Worm (Caenorhabditis elegans) whole organism, midembryonic: ENCODE data around the gene C18B2.3.
A peak's percentile ranks its signal among the peaks of the same experiment; 100 is the strongest.

ENCODE experiments used
- T22C8.4 ChIP-seq: fragments of 200-800 bp; sonication (Bioruptor generic); IDR thresholded peaks from 2 replicates; pipeline ENCODE4 v1.3.6; 2022; ENCODE audit warnings: missing genetic modification characterization, missing compliant biosample characterization
- cog-1 ChIP-seq: sonication (generic microtip); optimal IDR thresholded peaks from 2 replicates; lab custom pipeline; 2016; ENCODE audit warnings: missing genetic modification characterization, missing compliant biosample characterization
- flt-1 ChIP-seq: fragments of 200-800 bp; sonication (Bioruptor generic); IDR thresholded peaks from 2 replicates; pipeline ENCODE4 v1.3.6; 2022; ENCODE audit warnings: missing genetic modification characterization, missing compliant biosample characterization
- klf-2 ChIP-seq: fragments of 200-800 bp; sonication (Bioruptor generic); conservative IDR thresholded peaks from 2 replicates; pipeline ENCODE4 v1.3.6; 2022; ENCODE audit warnings: missing genetic modification reagents, missing genetic modification characterization, missing compliant biosample characterization
- med-1 ChIP-seq: sonication (generic microtip); optimal IDR thresholded peaks from 2 replicates; lab custom pipeline; 2017; ENCODE audit warnings: missing genetic modification characterization, mild to moderate bottlenecking, missing compliant biosample characterization, antibody characterized with exemption, missing genetic modification reagents; ENCODE audit not compliant: insufficient read depth
- ref-1 ChIP-seq: fragments of 200-800 bp; sonication (Bioruptor generic); conservative IDR thresholded peaks from 2 replicates; pipeline ENCODE4 v1.3.6; 2022; ENCODE audit warnings: missing genetic modification reagents, missing genetic modification characterization, missing compliant biosample characterization
- tab-1 ChIP-seq: fragments of 200-800 bp; sonication (Bioruptor generic); IDR thresholded peaks from 2 replicates; pipeline ENCODE4 v1.3.6; 2022; ENCODE audit warnings: missing genetic modification characterization, missing compliant biosample characterization
- ztf-23 ChIP-seq: fragments of 200-800 bp; sonication (Bioruptor generic); IDR thresholded peaks from 2 replicates; pipeline ENCODE4 v1.3.6; 2022; ENCODE audit warnings: missing genetic modification reagents, missing genetic modification characterization, missing compliant biosample characterization
- ztf-29 ChIP-seq: fragments of 200-800 bp; sonication (Bioruptor generic); IDR thresholded peaks from 2 replicates; pipeline ENCODE4 v1.3.6; 2022; ENCODE audit warnings: missing genetic modification reagents, missing genetic modification characterization, missing compliant biosample characterization

The C18B2.3 gene

DNA sequence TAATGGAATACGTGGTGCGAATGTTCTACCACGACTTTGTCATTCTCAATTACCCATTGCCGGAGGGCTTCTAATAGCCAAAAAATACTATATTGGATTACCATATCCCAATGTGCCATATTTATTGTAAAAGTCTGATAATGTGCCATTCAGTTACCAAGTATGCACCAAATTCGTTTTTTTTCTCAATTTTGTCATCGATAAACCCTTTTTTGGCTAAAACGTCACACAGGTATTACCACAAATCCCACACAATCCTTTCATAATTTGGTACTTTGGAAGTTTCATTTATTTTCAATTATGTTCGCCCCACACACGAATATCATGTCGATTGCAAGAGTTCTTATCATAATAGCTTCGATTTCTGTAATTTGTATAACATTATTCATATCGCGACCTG, 26.4 kb downstream of the C18B2.3 start, which contains the start of gene vep-2:
TSS of gene vep-2 (plus strand) at position 301 of the 400 bp plus-strand sequence.
- TF ChIP-seq ref-1 (GFP tag; lab: Robert Waterston, UW) (no peak), ztf-23 (no peak), tab-1 (GFP tag; lab: Robert Waterston, UW) (no peak), cog-1 (tag; lab: Kevin White, UChicago) (no peak), med-1 (GFP tag; lab: Kevin White, UChicago) (no peak)

DNA sequence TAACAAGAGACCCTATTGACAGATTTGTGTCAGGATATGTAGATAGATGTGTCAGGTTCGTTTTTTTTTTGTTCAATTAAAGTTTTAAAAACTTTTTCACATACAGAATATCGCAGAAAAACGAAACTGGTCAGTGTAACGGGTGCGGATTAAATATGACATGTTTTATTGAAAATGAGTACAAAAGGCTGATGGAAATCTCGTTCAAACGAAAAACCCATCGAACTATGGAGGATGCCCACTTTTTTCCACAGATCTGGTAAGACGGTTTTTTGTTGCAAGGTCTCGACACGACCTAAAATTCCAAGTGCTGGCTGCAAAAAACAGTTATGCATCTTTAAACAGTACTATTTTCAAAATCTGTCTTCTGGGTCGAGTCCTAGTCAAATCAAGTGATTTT, 28.5 kb downstream of the C18B2.3 start:
- no peak for TF ChIP-seq flt-1
- TF ChIP-seq T22C8.4 (GFP tag; lab: Robert Waterston, UW), result no peak
- no peak for TF ChIP-seq cog-1 (tag; lab: Kevin White, UChicago)
- no peak for TF ChIP-seq ref-1 (GFP tag; lab: Robert Waterston, UW)
- TF ChIP-seq ztf-29, result no peak
- TF ChIP-seq tab-1 (GFP tag; lab: Robert Waterston, UW), result no peak
- no peak for TF ChIP-seq ztf-23

DNA sequence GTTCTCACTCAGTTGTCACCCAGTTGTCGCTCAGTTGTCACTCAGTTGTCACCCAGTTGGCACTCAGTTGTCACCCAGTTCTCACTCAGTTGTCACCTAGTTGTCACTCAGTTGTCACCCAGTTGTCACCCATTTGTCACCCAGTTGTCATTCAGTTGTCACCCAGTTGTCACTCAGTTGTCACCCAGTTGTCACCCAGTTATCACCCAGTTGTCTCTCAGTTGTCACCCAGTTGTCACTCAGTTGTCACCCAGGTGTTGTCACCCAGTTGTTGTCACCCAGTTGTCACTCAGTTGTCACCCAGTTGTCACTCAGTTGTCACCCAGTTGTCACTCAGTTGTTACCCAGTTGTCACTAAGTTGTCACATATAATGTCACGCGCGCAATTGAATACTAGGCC, 29.9 kb downstream of the C18B2.3 start:
- TF ChIP-seq ref-1 (GFP tag; lab: Robert Waterston, UW) (peak; percentile 43; the same call in 1 of the 2 replicates), cog-1 (tag; lab: Kevin White, UChicago) (no peak), klf-2 (GFP tag; lab: Robert Waterston, UW) (0 out of 2 replicates have a peak, but pooled peaks have one; percentile 37), med-1 (GFP tag; lab: Kevin White, UChicago) (no peak), ztf-23 (peak; percentile 23; the same call in 1 of the 2 replicates), flt-1 (no peak), T22C8.4 (GFP tag; lab: Robert Waterston, UW) (no peak), ztf-29 (peak; percentile 49; the same call in 1 of the 2 replicates), tab-1 (GFP tag; lab: Robert Waterston, UW) (peak; percentile 77)

DNA sequence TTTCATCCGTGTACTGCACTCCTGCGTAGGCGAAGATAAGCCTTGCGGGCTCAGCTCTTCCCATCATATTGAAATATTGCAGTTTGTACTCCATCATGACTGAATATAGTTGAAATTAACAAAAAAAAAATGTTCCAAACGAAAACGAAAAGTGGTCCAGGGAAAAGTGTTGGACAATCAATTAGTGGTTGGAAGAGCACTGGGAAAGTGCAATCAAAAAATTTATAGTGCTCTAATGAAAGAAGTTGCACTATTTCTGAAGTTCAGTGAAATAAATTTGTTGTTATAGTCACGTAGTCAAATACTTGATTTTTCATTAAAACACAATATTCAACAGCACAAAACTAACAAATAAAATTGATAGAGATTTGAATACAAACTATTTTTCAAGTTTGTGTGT, 32.0 kb downstream of the C18B2.3 start, which contains the start of gene gst-11:
TSS of gene gst-11 (minus strand) at position 101 of the 400 bp plus-strand sequence.
- TF ChIP-seq cog-1 (tag; lab: Kevin White, UChicago) (no peak), klf-2 (GFP tag; lab: Robert Waterston, UW) (no peak), med-1 (GFP tag; lab: Kevin White, UChicago) (no peak), ref-1 (GFP tag; lab: Robert Waterston, UW) (no peak), T22C8.4 (GFP tag; lab: Robert Waterston, UW) (no peak), tab-1 (GFP tag; lab: Robert Waterston, UW) (no peak), flt-1 (no peak), ztf-29 (no peak), ztf-23 (no peak)

DNA sequence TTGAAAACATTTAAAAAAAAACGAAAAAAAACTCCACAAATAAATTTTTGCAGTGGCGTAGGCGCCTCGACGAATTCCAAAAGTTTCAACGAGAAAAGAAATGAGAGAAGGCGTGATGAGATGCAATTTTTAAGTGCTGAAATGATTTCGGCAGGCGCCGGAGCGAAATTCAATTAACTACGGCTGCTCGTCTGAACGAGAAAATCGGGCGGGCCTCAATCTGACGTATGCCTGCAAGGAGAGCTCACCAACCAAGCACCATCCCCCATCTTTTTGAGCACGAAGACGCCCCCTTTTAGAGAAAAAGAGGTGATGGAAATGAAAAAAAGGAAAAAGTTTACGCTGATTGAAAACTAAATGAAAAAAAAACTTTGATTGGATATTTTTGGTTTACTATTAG, 33.2 kb downstream of the C18B2.3 start:
- no peak for TF ChIP-seq tab-1 (GFP tag; lab: Robert Waterston, UW)
- TF ChIP-seq ref-1 (GFP tag; lab: Robert Waterston, UW), result no peak
- no peak for TF ChIP-seq klf-2 (GFP tag; lab: Robert Waterston, UW)
- TF ChIP-seq flt-1, result no peak
- no peak for TF ChIP-seq cog-1 (tag; lab: Kevin White, UChicago)
- no peak for TF ChIP-seq med-1 (GFP tag; lab: Kevin White, UChicago)

DNA sequence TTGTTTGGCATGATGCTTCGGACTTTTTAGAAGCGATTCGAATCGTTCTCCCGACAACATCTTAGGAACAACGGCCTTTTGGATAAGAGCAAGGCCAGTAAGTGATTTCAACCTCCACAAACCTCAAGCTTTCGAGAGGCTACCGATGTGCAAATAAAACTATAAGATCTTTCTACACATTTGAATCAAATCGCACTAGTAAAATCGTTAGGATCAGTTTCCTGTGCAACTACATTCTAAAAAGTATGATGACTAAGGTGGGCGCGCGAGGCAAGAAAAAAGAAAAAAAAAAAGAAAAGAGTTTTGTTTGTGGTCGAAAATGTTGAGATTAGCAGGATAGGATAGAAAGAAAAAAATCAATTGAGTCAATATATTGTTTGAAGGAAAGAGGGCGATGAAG, 43.2 kb downstream of the C18B2.3 start, which contains the start of gene tmem-24:
TSS of gene tmem-24 (minus strand) at position 101 of the 400 bp plus-strand sequence.
- no peak for TF ChIP-seq flt-1
- TF ChIP-seq ref-1 (GFP tag; lab: Robert Waterston, UW), result no peak
- no peak for TF ChIP-seq klf-2 (GFP tag; lab: Robert Waterston, UW)
- TF ChIP-seq tab-1 (GFP tag; lab: Robert Waterston, UW), result no peak
- no peak for TF ChIP-seq ztf-29
- TF ChIP-seq med-1 (GFP tag; lab: Kevin White, UChicago), result no peak
- no peak for TF ChIP-seq T22C8.4 (GFP tag; lab: Robert Waterston, UW)
- TF ChIP-seq cog-1 (tag; lab: Kevin White, UChicago), result no peak
- TF ChIP-seq ztf-23, result no peak

DNA sequence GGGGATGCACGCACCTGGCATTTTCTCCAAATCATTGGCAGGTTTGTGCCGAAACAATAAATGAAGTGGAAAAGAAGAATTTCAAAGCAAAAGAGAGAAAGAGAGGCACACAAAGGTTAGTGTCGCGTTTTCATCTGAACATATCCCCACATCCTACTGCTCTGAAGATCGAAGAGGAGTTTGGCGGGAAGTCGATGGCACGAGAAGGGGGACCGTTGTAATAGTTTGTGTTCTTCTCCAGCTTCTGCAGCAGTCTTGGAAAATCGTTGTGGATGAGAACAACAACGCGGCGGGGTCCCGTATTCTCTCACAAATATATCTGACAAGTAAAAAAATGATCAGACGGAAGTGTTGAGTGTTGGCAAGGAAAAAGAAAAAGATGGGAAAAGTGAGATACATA, 44.3 kb downstream of the C18B2.3 start:
- TF ChIP-seq T22C8.4 (GFP tag; lab: Robert Waterston, UW), result no peak
- TF ChIP-seq ztf-23, result no peak
- TF ChIP-seq med-1 (GFP tag; lab: Kevin White, UChicago), result no peak
- TF ChIP-seq cog-1 (tag; lab: Kevin White, UChicago), result no peak
- TF ChIP-seq klf-2 (GFP tag; lab: Robert Waterston, UW), result no peak
- TF ChIP-seq tab-1 (GFP tag; lab: Robert Waterston, UW), result no peak
- no peak for TF ChIP-seq flt-1
- TF ChIP-seq ref-1 (GFP tag; lab: Robert Waterston, UW), result no peak
- no peak for TF ChIP-seq ztf-29

DNA sequence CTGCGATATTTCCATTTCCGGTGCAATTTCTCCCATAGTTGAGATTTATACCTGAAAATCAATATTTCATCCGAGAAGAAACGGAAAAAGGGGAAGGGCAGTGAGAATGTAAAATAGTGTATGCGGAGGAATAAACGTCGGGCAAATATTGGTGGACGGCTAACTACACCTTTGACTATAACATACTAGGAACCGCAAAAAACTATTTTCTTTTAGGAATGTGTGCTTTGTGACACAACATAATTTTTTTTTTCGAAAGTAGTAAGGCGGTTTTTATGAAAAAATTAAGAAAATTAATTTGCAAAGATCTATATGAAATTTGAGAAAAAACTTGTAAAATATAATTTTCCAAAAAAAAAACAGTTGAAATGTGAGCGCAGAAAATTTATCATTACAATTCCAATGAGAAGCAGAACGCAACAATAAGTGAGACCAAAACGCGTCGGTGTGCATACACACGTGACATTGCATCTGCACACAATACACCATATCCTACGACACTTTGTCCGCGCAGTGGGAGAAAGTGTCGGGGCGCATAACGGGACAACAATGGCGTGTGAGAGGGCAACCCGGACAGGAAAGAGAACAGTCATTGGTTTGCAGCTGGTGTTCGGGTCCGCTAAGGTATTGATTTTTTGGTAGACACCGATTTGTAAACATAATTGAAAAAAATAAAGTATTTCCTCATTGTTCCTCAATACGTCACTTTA, 48.6 kb downstream of the C18B2.3 start, which contains the start of the genes sax-1 and R11G1.2:
TSS of gene sax-1 (minus strand) at position 51 of the 710 bp plus-strand sequence.
TSS of gene R11G1.2 (plus strand) at position 515 of the 710 bp plus-strand sequence.
- TF ChIP-seq cog-1 (tag; lab: Kevin White, UChicago) (no peak), flt-1 (no peak), med-1 (GFP tag; lab: Kevin White, UChicago) (no peak), T22C8.4 (GFP tag; lab: Robert Waterston, UW) (peak; percentile 38; the same call in 1 of the 2 replicates), ref-1 (GFP tag; lab: Robert Waterston, UW) (no peak)
